Worm (Caenorhabditis elegans) whole organism, L4 larva: Measurements from ENCODE around the gene F54D10.8.

Source experiments
- pqm-1 ChIP-seq: sonication (generic microtip); optimal IDR thresholded peaks from 2 replicates; lab custom pipeline; 2017; ENCODE audit warnings: missing biosample characterization, missing genetic modification characterization
- snpc-4 ChIP-seq: fragments of 150-350 bp; optimal IDR thresholded peaks from 2 replicates; lab custom pipeline; 2014; ENCODE audit warnings: missing biosample characterization, missing genetic modification characterization
- zag-1 ChIP-seq: fragments of 150-350 bp; optimal IDR thresholded peaks from 2 replicates; lab custom pipeline; 2014; ENCODE audit warnings: missing biosample characterization, missing genetic modification characterization

- TF ChIP-seq pqm-1, result no peak
- TF ChIP-seq snpc-4 (tag; lab: Kevin White, UChicago), result no peak
- TF ChIP-seq zag-1 (tag; lab: Kevin White, UChicago), result no peak
Measured at ce11 chrII:3832383-3832782, 4.7 kb upstream of the F54D10.8 start, which contains the start of gene F54D10.9.
